Worm (Caenorhabditis elegans): ENCODE data around the gene C13G3.12.

The C13G3.12 gene

ce11 chrV:11029309-11029708 lies 6.6 kb upstream of the C13G3.12 start:
- TF ChIP-seq tbx-2 (tag; optimal IDR thresholded peaks at IDR 0.05) (no peak), egl-5 (tag; optimal IDR thresholded peaks at IDR 0.05) (no peak), R02D3.7 (tag; optimal IDR thresholded peaks at IDR 0.05) (no peak), nhr-76 (tag; optimal IDR thresholded peaks at IDR 0.05) (no peak), ZK546.5 (tag; optimal IDR thresholded peaks at IDR 0.05) (no peak), zag-1 (tag; optimal IDR thresholded peaks at IDR 0.05) (no peak), elt-3 (tag; optimal IDR thresholded peaks at IDR 0.05) (no peak), nhr-43 (tag; optimal IDR thresholded peaks at IDR 0.05; ENCODE audit: poor library complexity, severe bottlenecking) (peak; percentile 84), hmg-11 (tag; optimal IDR thresholded peaks at IDR 0.05) (peak; percentile 29), mdl-1 (tag; optimal IDR thresholded peaks at IDR 0.05) (no peak), jun-1 (tag; optimal IDR thresholded peaks at IDR 0.05) (peak; percentile 12), nhr-23 (tag; optimal IDR thresholded peaks at IDR 0.05) (peak; percentile 69), lin-39 (tag; optimal IDR thresholded peaks at IDR 0.05) (peak; percentile 32), lin-15B (tag; optimal IDR thresholded peaks at IDR 0.05) (peak; percentile 59), ceh-28 (tag; optimal IDR thresholded peaks at IDR 0.05) (peak; percentile 43), nhr-28 (tag; optimal IDR thresholded peaks at IDR 0.05) (no peak), ceh-9 (tag; optimal IDR thresholded peaks at IDR 0.05) (no peak), pha-4 (tag; optimal IDR thresholded peaks at IDR 0.05) (peak; percentile 74), nhr-25 (tag; optimal IDR thresholded peaks at IDR 0.05) (peak; percentile 23), nfya-1 (tag; optimal IDR thresholded peaks at IDR 0.05; ENCODE audit: insufficient read depth) (peak; percentile 27), ztf-4 (tag; optimal IDR thresholded peaks at IDR 0.05) (no peak), nhr-11 (tag; optimal IDR thresholded peaks at IDR 0.05) (no peak), elt-2 (tag; optimal IDR thresholded peaks at IDR 0.05) (peak; percentile 18), lsy-12 (tag; optimal IDR thresholded peaks at IDR 0.05) (peak; percentile 30), aly-2 (tag; optimal IDR thresholded peaks at IDR 0.05) (no peak)

DNA sequence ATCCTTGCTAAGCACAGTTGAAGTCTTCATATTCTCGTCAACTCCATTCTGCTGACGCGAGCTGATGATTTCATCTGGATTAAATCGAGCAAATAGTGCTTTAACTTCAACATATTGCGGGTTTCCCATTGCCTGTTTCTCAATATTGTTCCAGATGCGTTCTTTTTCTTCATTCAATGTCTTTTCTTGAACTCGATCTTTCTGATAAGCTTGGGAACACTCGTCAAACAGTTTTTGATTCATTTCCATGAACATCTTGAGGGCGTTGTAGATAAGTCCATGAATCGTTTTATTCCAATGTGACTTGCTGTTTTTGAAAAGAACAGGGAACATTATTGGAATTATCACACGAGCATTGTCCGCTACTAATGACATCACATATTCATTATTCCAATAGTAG lies 5.0 kb upstream of the C13G3.12 start:
- TF ChIP-seq elt-3 (tag; optimal IDR thresholded peaks at IDR 0.05) (no peak), lin-15B (tag; optimal IDR thresholded peaks at IDR 0.05) (no peak), nhr-23 (tag; optimal IDR thresholded peaks at IDR 0.05) (no peak), eor-1 (tag; optimal IDR thresholded peaks at IDR 0.05) (no peak), fos-1 (tag; optimal IDR thresholded peaks at IDR 0.05) (no peak), egl-27 (tag; optimal IDR thresholded peaks at IDR 0.05) (no peak), tbx-2 (tag; optimal IDR thresholded peaks at IDR 0.05) (no peak), pha-4 (tag; optimal IDR thresholded peaks at IDR 0.05) (no peak), nfya-1 (tag; optimal IDR thresholded peaks at IDR 0.05; ENCODE audit: insufficient read depth) (no peak), nhr-28 (tag; optimal IDR thresholded peaks at IDR 0.05) (no peak), mdl-1 (tag; optimal IDR thresholded peaks at IDR 0.05) (no peak), sea-2 (GFP tag; optimal IDR thresholded peaks at IDR 0.05) (no peak), ceh-28 (tag; optimal IDR thresholded peaks at IDR 0.05) (no peak), nhr-43 (tag; optimal IDR thresholded peaks at IDR 0.05; ENCODE audit: poor library complexity, severe bottlenecking) (no peak), egl-5 (tag; optimal IDR thresholded peaks at IDR 0.05) (no peak), aly-2 (tag; optimal IDR thresholded peaks at IDR 0.05) (no peak)

- no peak for TF ChIP-seq nhr-12 (tag; optimal IDR thresholded peaks at IDR 0.05)
- TF ChIP-seq eor-1 (tag; optimal IDR thresholded peaks at IDR 0.05): no peak
- no peak for TF ChIP-seq fkh-2 (tag; optimal IDR thresholded peaks at IDR 0.05)
- TF ChIP-seq ceh-9 (tag; optimal IDR thresholded peaks at IDR 0.05): no peak
- TF ChIP-seq nhr-43 (tag; optimal IDR thresholded peaks at IDR 0.05; ENCODE audit: poor library complexity, severe bottlenecking): no peak
- TF ChIP-seq aly-2 (tag; optimal IDR thresholded peaks at IDR 0.05): no peak
- no peak for TF ChIP-seq nhr-25 (tag; optimal IDR thresholded peaks at IDR 0.05)
- no peak for TF ChIP-seq ztf-11 (tag; optimal IDR thresholded peaks at IDR 0.05)
- TF ChIP-seq nhr-23 (tag; optimal IDR thresholded peaks at IDR 0.05): no peak
- TF ChIP-seq sea-2 (GFP tag; optimal IDR thresholded peaks at IDR 0.05): no peak
- TF ChIP-seq hmg-11 (tag; optimal IDR thresholded peaks at IDR 0.05): no peak
These were observed 5.7 kb downstream of the C13G3.12 start for ce11 chrV:11016846-11017553.

DNA sequence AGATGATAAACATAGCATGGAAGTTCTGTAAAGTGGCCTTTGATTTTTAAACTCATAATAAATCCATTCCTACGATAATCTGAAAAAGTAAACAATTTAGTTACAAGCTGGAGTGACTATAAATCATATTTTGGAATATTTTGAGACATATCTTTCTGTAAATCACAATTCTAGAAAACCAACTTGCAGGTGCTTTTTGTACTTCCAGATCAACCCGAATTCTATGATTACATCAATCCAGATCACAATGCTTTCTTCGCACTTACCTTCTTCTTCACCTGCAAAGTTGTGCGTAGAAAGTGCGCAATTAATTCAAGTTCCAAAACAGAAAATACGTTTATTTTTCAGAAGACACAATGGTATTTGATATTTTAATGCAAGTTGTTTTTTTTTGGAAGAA lies 8.0 kb downstream of the C13G3.12 start:
- TF ChIP-seq snpc-4 (tag; optimal IDR thresholded peaks at IDR 0.05) (no peak), ztf-11 (tag; optimal IDR thresholded peaks at IDR 0.05) (no peak), unc-39 (tag; optimal IDR thresholded peaks at IDR 0.05) (no peak), elt-1 (tag; optimal IDR thresholded peaks at IDR 0.05) (no peak), ceh-28 (tag; optimal IDR thresholded peaks at IDR 0.05) (no peak), nhr-23 (tag; optimal IDR thresholded peaks at IDR 0.05) (no peak)

All from whole organism, L3 larva.